Worm (Caenorhabditis elegans): ENCODE results near the gene irld-55.

DNA sequence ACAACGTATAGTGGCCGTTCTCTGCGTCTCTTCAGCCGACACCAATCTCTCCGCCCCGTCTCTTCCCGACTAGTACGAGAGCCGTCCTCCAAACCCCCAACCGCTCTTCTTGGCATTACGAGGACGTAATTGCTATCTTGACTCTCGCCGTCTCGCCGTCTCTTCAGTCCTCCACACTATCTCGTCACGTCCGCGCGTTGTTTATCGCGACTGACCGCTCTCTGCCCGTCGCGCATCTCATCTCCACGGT lies 13.4 kb downstream of the irld-55 start:
- TF ChIP-seq mdl-1 (tag; optimal IDR thresholded peaks at IDR 0.05) = no peak
- TF ChIP-seq nhr-237 (tag; optimal IDR thresholded peaks at IDR 0.05) = no peak
- TF ChIP-seq nhr-12 (tag; optimal IDR thresholded peaks at IDR 0.05) = no peak

All from whole organism, L2 larva.